Worm (Caenorhabditis elegans) whole organism, L3 larva: ENCODE results near the gene H24K24.2.

Experiments
- R02D3.7 ChIP-seq: fragments of 150-350 bp; optimal IDR thresholded peaks from 2 replicates; lab custom pipeline; 2014; ENCODE audit warnings: missing biosample characterization, missing genetic modification characterization
- ama-1 ChIP-seq: fragments of 150-350 bp; optimal IDR thresholded peaks from 2 replicates; lab custom pipeline; 2018
- ceh-28 ChIP-seq: fragments of 150-350 bp; optimal IDR thresholded peaks from 2 replicates; lab custom pipeline; 2014; ENCODE audit warnings: missing biosample characterization, missing genetic modification reagents, missing genetic modification characterization
- ceh-82 ChIP-seq: fragments of 150-350 bp; optimal IDR thresholded peaks from 2 replicates; lab custom pipeline; 2014; ENCODE audit warnings: missing biosample characterization, missing genetic modification characterization
- ceh-9 ChIP-seq: sonication (generic microtip); optimal IDR thresholded peaks from 2 replicates; lab custom pipeline; 2018; ENCODE audit warnings: missing biosample characterization, missing genetic modification characterization
- egl-27 ChIP-seq: sonication (generic microtip); optimal IDR thresholded peaks from 4 replicates; lab custom pipeline; 2017; ENCODE audit warnings: missing biosample characterization, missing genetic modification reagents, missing genetic modification characterization
- egl-5 ChIP-seq: fragments of 150-350 bp; optimal IDR thresholded peaks from 2 replicates; lab custom pipeline; 2017; ENCODE audit warnings: missing biosample characterization, missing genetic modification reagents, missing genetic modification characterization, inconsistent platforms
- elt-1 ChIP-seq: fragments of 150-350 bp; optimal IDR thresholded peaks from 2 replicates; lab custom pipeline; 2014; ENCODE audit warnings: missing biosample characterization, missing genetic modification characterization
- elt-2 ChIP-seq: sonication (generic microtip); optimal IDR thresholded peaks from 2 replicates; lab custom pipeline; 2016; ENCODE audit warnings: missing genetic modification reagents, mild to moderate bottlenecking, missing genetic modification characterization, missing compliant biosample characterization
- elt-3 ChIP-seq, 3 experiments: fragments of 150-350 bp in 1 of 3; sonication (generic microtip) in 2 of 3; optimal IDR thresholded peaks; 2 replicates in 2 of 3; 4 replicates in 1 of 3; lab custom pipeline; 2014 to 2017; ENCODE audit warnings: missing biosample characterization in 3 of 3, missing genetic modification characterization in 3 of 3
- eor-1 ChIP-seq, 2 experiments: fragments of 150-350 bp; optimal IDR thresholded peaks; 2 replicates each; lab custom pipeline; 2014 to 2018; ENCODE audit warnings: missing biosample characterization in 2 of 2, missing genetic modification characterization in 2 of 2
- fkh-10 ChIP-seq: sonication (generic microtip); optimal IDR thresholded peaks from 2 replicates; lab custom pipeline; 2017; ENCODE audit warnings: missing biosample characterization, missing genetic modification reagents, missing genetic modification characterization
- fkh-2 ChIP-seq: fragments of 150-350 bp; optimal IDR thresholded peaks from 2 replicates; lab custom pipeline; 2014; ENCODE audit warnings: missing biosample characterization, missing genetic modification reagents, missing genetic modification characterization
- fos-1 ChIP-seq: fragments of 150-350 bp; optimal IDR thresholded peaks from 2 replicates; lab custom pipeline; 2014; ENCODE audit warnings: missing biosample characterization, missing genetic modification characterization
- hmg-11 ChIP-seq: sonication (generic microtip); optimal IDR thresholded peaks from 2 replicates; lab custom pipeline; 2016; ENCODE audit warnings: missing genetic modification characterization, missing compliant biosample characterization
- jun-1 ChIP-seq: fragments of 150-350 bp; optimal IDR thresholded peaks from 2 replicates; lab custom pipeline; 2014; ENCODE audit warnings: missing biosample characterization, missing genetic modification reagents, missing genetic modification characterization
- lin-15B ChIP-seq: fragments of 150-350 bp; optimal IDR thresholded peaks from 2 replicates; lab custom pipeline; 2014; ENCODE audit warnings: missing biosample characterization, missing genetic modification characterization
- lin-39 ChIP-seq: fragments of 150-350 bp; optimal IDR thresholded peaks from 2 replicates; lab custom pipeline; 2018; ENCODE audit warnings: missing biosample characterization, missing genetic modification reagents, missing genetic modification characterization
- lsy-12 ChIP-seq: sonication (generic microtip); optimal IDR thresholded peaks from 2 replicates; lab custom pipeline; 2016; ENCODE audit warnings: mild to moderate bottlenecking, missing genetic modification characterization, missing compliant biosample characterization
- mdl-1 ChIP-seq: fragments of 150-350 bp; optimal IDR thresholded peaks from 2 replicates; lab custom pipeline; 2014; ENCODE audit warnings: missing biosample characterization, missing genetic modification characterization
- mml-1 ChIP-seq: fragments of 150-350 bp; sonication (generic microtip); optimal IDR thresholded peaks from 3 replicates; lab custom pipeline; 2014; ENCODE audit warnings: missing biosample characterization, missing genetic modification characterization
- nfya-1 ChIP-seq: sonication (generic microtip); optimal IDR thresholded peaks from 2 replicates; lab custom pipeline; 2017; ENCODE audit warnings: missing genetic modification characterization, mild to moderate bottlenecking, missing compliant biosample characterization, antibody characterized with exemption, moderate library complexity; ENCODE audit not compliant: insufficient read depth
- nhr-11 ChIP-seq: fragments of 150-350 bp; optimal IDR thresholded peaks from 2 replicates; lab custom pipeline; 2014; ENCODE audit warnings: missing biosample characterization, missing genetic modification characterization
- nhr-23 ChIP-seq: fragments of 150-350 bp; optimal IDR thresholded peaks from 2 replicates; lab custom pipeline; 2014; ENCODE audit warnings: missing biosample characterization, missing genetic modification reagents, missing genetic modification characterization
- nhr-25 ChIP-seq: sonication (generic microtip); optimal IDR thresholded peaks from 2 replicates; lab custom pipeline; 2017; ENCODE audit warnings: missing biosample characterization, missing genetic modification characterization
- nhr-43 ChIP-seq: sonication (generic microtip); optimal IDR thresholded peaks from 2 replicates; lab custom pipeline; 2016; ENCODE audit warnings: mild to moderate bottlenecking, missing genetic modification characterization, missing compliant biosample characterization; ENCODE audit not compliant: poor library complexity, severe bottlenecking
- nhr-67 ChIP-seq: fragments of 150-350 bp; optimal IDR thresholded peaks from 2 replicates; lab custom pipeline; 2014; ENCODE audit warnings: missing biosample characterization, missing genetic modification characterization
- nhr-76 ChIP-seq: fragments of 150-350 bp; sonication (generic microtip); optimal IDR thresholded peaks from 5 replicates; lab custom pipeline; 2014; ENCODE audit warnings: missing biosample characterization, missing genetic modification characterization
- nhr-77 ChIP-seq: fragments of 150-350 bp; optimal IDR thresholded peaks from 2 replicates; lab custom pipeline; 2014; ENCODE audit warnings: missing biosample characterization, missing genetic modification characterization
- pha-4 ChIP-seq: fragments of 150-350 bp; optimal IDR thresholded peaks from 2 replicates; lab custom pipeline; 2014; ENCODE audit warnings: missing biosample characterization, missing genetic modification reagents, missing genetic modification characterization
- sea-2 ChIP-seq: fragments of 150-350 bp; sonication (generic microtip); optimal IDR thresholded peaks from 4 replicates; lab custom pipeline; 2014; ENCODE audit warnings: missing biosample characterization, missing genetic modification reagents, missing genetic modification characterization
- skn-1 ChIP-seq: fragments of 150-350 bp; optimal IDR thresholded peaks from 2 replicates; lab custom pipeline; 2014; ENCODE audit warnings: missing biosample characterization, missing genetic modification characterization
- snpc-4 ChIP-seq: fragments of 150-350 bp; optimal IDR thresholded peaks from 2 replicates; lab custom pipeline; 2014; ENCODE audit warnings: missing biosample characterization, missing genetic modification characterization
- tbx-2 ChIP-seq: sonication (generic microtip); optimal IDR thresholded peaks from 2 replicates; lab custom pipeline; 2016; ENCODE audit warnings: mild to moderate bottlenecking, missing genetic modification characterization, missing compliant biosample characterization
- unc-62 ChIP-seq: fragments of 150-350 bp; sonication (generic microtip); optimal IDR thresholded peaks from 4 replicates; lab custom pipeline; 2014; ENCODE audit warnings: missing biosample characterization, missing genetic modification reagents, missing genetic modification characterization
- zag-1 ChIP-seq: fragments of 150-350 bp; optimal IDR thresholded peaks from 2 replicates; lab custom pipeline; 2014; ENCODE audit warnings: missing biosample characterization, missing genetic modification characterization
- ztf-4 ChIP-seq: fragments of 150-350 bp; optimal IDR thresholded peaks from 2 replicates; lab custom pipeline; 2014; ENCODE audit warnings: missing biosample characterization, missing genetic modification characterization

Gene H24K24.2

ce11 chrV:964739-965283 is 47.2 kb downstream of the H24K24.2 start, which contains the start of gene sqv-6:
TSS of gene sqv-6 (minus strand) at chrV:964789.
- TF ChIP-seq lin-39 (tag; lab: Kevin White, UChicago): peak; percentile 49
- peak; percentile 71 for TF ChIP-seq pha-4 (tag; lab: Kevin White, UChicago)
- no peak for TF ChIP-seq unc-62
- TF ChIP-seq nhr-43 (tag; lab: Kevin White, UChicago): no peak
- no peak for TF ChIP-seq mdl-1
- no peak for TF ChIP-seq nhr-77 (tag; lab: Kevin White, UChicago)
- no peak for TF ChIP-seq mml-1
- TF ChIP-seq lin-15B (tag; lab: Kevin White, UChicago): peak; percentile 53
- peak; percentile 91 for TF ChIP-seq nfya-1 (tag; lab: Kevin White, UChicago)
- TF ChIP-seq egl-5 (tag; lab: Kevin White, UChicago): peak; percentile 50
- no peak for TF ChIP-seq nhr-11
- no peak for TF ChIP-seq elt-1 (tag; lab: Kevin White, UChicago)
- peak; percentile 49 for TF ChIP-seq hmg-11
- peak; percentile 41 for TF ChIP-seq nhr-23 (tag; lab: Kevin White, UChicago)

ce11 chrV:966164-966563 is 48.6 kb downstream of the H24K24.2 start:
- no peak for TF ChIP-seq nhr-11
- no peak for TF ChIP-seq ceh-28 (tag; lab: Kevin White, UChicago)
- TF ChIP-seq nhr-23 (tag; lab: Kevin White, UChicago): no peak
- TF ChIP-seq nhr-76 (tag; lab: Kevin White, UChicago): no peak
- no peak for TF ChIP-seq eor-1 (tag; optimal IDR thresholded peaks at IDR 0.05; lab: Kevin White, UChicago)
- peak; percentile 49 for TF ChIP-seq hmg-11
- TF ChIP-seq zag-1 (tag; lab: Kevin White, UChicago): no peak
- no peak for TF ChIP-seq sea-2 (GFP tag; lab: Kevin White, UChicago)
- TF ChIP-seq ceh-82 (tag; lab: Kevin White, UChicago): no peak
- TF ChIP-seq ama-1 (lab: Kevin White, UChicago): no peak
- no peak for TF ChIP-seq pha-4 (tag; lab: Kevin White, UChicago)
- TF ChIP-seq fkh-2 (tag; lab: Kevin White, UChicago): no peak
- no peak for TF ChIP-seq nhr-67 (tag; lab: Kevin White, UChicago)
- peak; percentile 91 for TF ChIP-seq fkh-10
- TF ChIP-seq lsy-12 (tag; lab: Kevin White, UChicago): no peak
- no peak for TF ChIP-seq elt-3 (tag; optimal IDR thresholded peaks at IDR 0.05; lab: Kevin White, UChicago)
- TF ChIP-seq nfya-1 (tag; lab: Kevin White, UChicago): peak; percentile 52
- no peak for TF ChIP-seq R02D3.7 (tag; lab: Kevin White, UChicago)
- peak; percentile 21 for TF ChIP-seq lin-39 (tag; lab: Kevin White, UChicago)
- no peak for TF ChIP-seq elt-2 (tag; lab: Kevin White, UChicago)
- TF ChIP-seq ceh-9: peak; percentile 55

DNA sequence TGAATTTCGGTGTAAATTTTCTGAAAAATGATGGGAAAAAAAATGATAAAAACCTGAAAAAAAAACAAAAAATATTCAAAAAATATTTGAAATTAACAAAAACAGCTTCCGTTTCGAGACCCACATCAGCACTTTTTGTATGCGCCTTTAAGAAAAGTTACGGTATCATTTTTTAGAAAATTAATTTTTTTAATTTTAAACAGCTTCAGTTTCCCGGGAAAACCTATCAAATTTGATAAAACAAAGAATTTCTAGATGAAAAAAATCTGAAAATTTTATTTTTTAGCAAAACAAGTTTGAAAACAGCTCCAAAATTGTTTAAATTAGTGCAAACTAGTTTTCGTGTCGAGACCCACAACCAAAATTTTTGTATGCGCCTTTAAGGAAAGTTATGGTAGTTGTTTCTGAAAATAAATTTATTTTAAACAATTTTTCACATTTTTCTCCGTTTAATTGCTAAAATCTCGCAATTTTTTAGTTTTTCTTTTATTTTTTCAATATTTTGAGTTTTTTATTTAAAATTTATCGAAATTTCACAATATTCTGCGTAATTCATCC is 51.5 kb downstream of the H24K24.2 start:
- TF ChIP-seq fos-1 (no peak), egl-27 (tag; lab: Kevin White, UChicago) (no peak), fkh-10 (no peak)

ce11 chrV:975184-975583 is 57.6 kb downstream of the H24K24.2 start:
- peak; percentile 57 for TF ChIP-seq lin-15B (tag; lab: Kevin White, UChicago)
- peak; percentile 5 for TF ChIP-seq jun-1 (tag; lab: Kevin White, UChicago)
- TF ChIP-seq egl-5 (tag; lab: Kevin White, UChicago): peak; percentile 69
- no peak for TF ChIP-seq nhr-76 (tag; lab: Kevin White, UChicago)
- TF ChIP-seq fkh-10: peak; percentile 17
- TF ChIP-seq nhr-25 (tag; lab: Kevin White, UChicago): peak; percentile 46
- no peak for TF ChIP-seq fkh-2 (tag; lab: Kevin White, UChicago)
- peak; percentile 86 for TF ChIP-seq nfya-1 (tag; lab: Kevin White, UChicago)
- TF ChIP-seq lin-39 (tag; lab: Kevin White, UChicago): peak; percentile 87
- no peak for TF ChIP-seq nhr-67 (tag; lab: Kevin White, UChicago)
- no peak for TF ChIP-seq mdl-1
- TF ChIP-seq snpc-4 (tag; lab: Kevin White, UChicago): peak; percentile 54
- no peak for TF ChIP-seq skn-1 (tag; lab: Kevin White, UChicago)
- TF ChIP-seq nhr-43 (tag; lab: Kevin White, UChicago): no peak
- TF ChIP-seq tbx-2 (tag; lab: Kevin White, UChicago): peak; percentile 11
- peak; percentile 92 for TF ChIP-seq hmg-11
- peak; percentile 63 for TF ChIP-seq pha-4 (tag; lab: Kevin White, UChicago)
- peak; percentile 28 for TF ChIP-seq nhr-23 (tag; lab: Kevin White, UChicago)
- TF ChIP-seq ztf-4 (tag; lab: Kevin White, UChicago): no peak
- peak; percentile 45 for TF ChIP-seq lsy-12 (tag; lab: Kevin White, UChicago)
